Worm (Caenorhabditis elegans) whole organism, early embryonic: ENCODE results near the gene F57G12.2.

Experiments used
- F13C5.2 ChIP-seq: sonication (generic microtip); optimal IDR thresholded peaks from 2 replicates; lab custom pipeline; 2017; ENCODE audit warnings: mild to moderate bottlenecking, missing genetic modification characterization, inconsistent platforms, missing compliant biosample characterization
- aly-1 ChIP-seq: sonication (generic microtip); optimal IDR thresholded peaks from 2 replicates; lab custom pipeline; 2016; ENCODE audit warnings: missing genetic modification characterization, missing compliant biosample characterization
- ama-1 ChIP-seq: fragments of 150-350 bp; optimal IDR thresholded peaks from 2 replicates; lab custom pipeline; 2014
- ceh-13 ChIP-seq: fragments of 200-800 bp; sonication (Bioruptor generic); optimal IDR thresholded peaks from 2 replicates; lab custom pipeline; 2018; ENCODE audit warnings: mild to moderate bottlenecking, missing genetic modification characterization, missing compliant biosample characterization
- hmg-4 ChIP-seq: fragments of 200-800 bp; sonication (Bioruptor generic); optimal IDR thresholded peaks from 2 replicates; lab custom pipeline; 2018; ENCODE audit warnings: mild to moderate bottlenecking, missing genetic modification characterization, missing compliant biosample characterization
- tbx-11 ChIP-seq: fragments of 200-800 bp; sonication (Bioruptor generic); IDR thresholded peaks from 2 replicates; pipeline ENCODE4 v1.3.6; 2022; ENCODE audit warnings: missing genetic modification characterization, missing compliant biosample characterization

ce11 chrX:12154055-12154898, 5.6 kb downstream of the F57G12.2 start, which contains the start of gene mfsd-11:
- no peak for TF ChIP-seq F13C5.2 (tag; lab: Kevin White, UChicago)
- TF ChIP-seq aly-1 (tag; lab: Kevin White, UChicago), result no peak
- TF ChIP-seq hmg-4 (GFP tag; lab: Kevin White, UChicago), result no peak
- no peak for TF ChIP-seq tbx-11 (GFP tag; lab: Robert Waterston, UW)
- no peak for TF ChIP-seq ceh-13
- TF ChIP-seq ama-1 (lab: Kevin White, UChicago), result no peak
